Worm (Caenorhabditis elegans) whole organism, young adult: ENCODE measurements around the gene fbxb-50.

Experiments used
- ama-1 ChIP-seq, 3 experiments: fragments of 150-350 bp in 1 of 3; sonication (generic microtip) in 2 of 3; optimal IDR thresholded peaks; 2 replicates each; lab custom pipeline; 2014 to 2018; ENCODE audit warnings: missing biosample characterization in 2 of 3, missing genetic modification characterization in 2 of 3, missing genetic modification reagents in 2 of 3
- bed-2 ChIP-seq: fragments of 200-800 bp; sonication (Bioruptor generic); IDR thresholded peaks from 2 replicates; pipeline ENCODE4 v1.3.6; 2022; ENCODE audit warnings: missing genetic modification reagents, missing genetic modification characterization, missing compliant biosample characterization
- dpl-1 ChIP-seq: fragments of 150-350 bp; optimal IDR thresholded peaks from 2 replicates; lab custom pipeline; 2014; ENCODE audit warnings: missing biosample characterization, missing genetic modification reagents, missing genetic modification characterization
- nfya-2 ChIP-seq: fragments of 200-800 bp; sonication (Bioruptor generic); IDR thresholded peaks from 2 replicates; pipeline ENCODE4 v1.3.6; 2022; ENCODE audit warnings: missing genetic modification reagents, missing genetic modification characterization, missing compliant biosample characterization

DNA sequence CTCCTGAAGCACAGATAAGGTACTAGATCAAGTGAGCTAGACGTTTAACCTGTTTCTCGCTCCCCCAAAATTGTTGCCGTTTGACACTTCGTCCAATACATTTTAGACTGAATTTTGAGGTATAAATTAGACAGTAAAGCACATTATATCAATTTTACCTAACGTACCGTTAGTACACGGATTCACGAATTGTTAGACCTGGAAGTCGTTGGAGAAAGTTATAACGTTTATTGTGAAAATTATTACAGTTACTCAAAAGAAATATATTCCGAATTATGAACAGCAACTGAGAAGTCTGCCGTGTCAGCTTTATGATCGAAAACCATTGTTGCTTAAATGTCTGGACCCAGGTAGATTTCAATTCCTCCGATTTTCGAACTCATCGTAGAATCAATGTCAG is 4.6 kb downstream of the fbxb-50 start:
- TF ChIP-seq ama-1 (optimal IDR thresholded peaks at IDR 0.05; lab: Kevin White, UChicago) (no peak), ama-1 (GFP tag; optimal IDR thresholded peaks at IDR 0.05; lab: Kevin White, UChicago) (no peak), dpl-1 (GFP tag; lab: Kevin White, UChicago) (no peak), bed-2 (GFP tag; lab: Robert Waterston, UW) (no peak), nfya-2 (GFP tag; lab: Robert Waterston, UW) (no peak)
